Fruit fly (Drosophila melanogaster) Kc167 (cell line): ENCODE data around the gene CG12290.

Experiments used
- Sin3A ChIP-seq: fragments of >200 bp; optimal IDR thresholded peaks from 2 replicates; lab custom pipeline; 2018; ENCODE audit warnings: missing external identifiers
- h ChIP-seq: fragments of >200 bp; optimal IDR thresholded peaks from 3 replicates; lab custom pipeline; 2018; ENCODE audit warnings: missing external identifiers
- psq ChIP-seq: fragments of >200 bp; optimal IDR thresholded peaks from 2 replicates; lab custom pipeline; 2017; ENCODE audit warnings: missing external identifiers
- ttk ChIP-seq: sonication (Bioruptor generic); optimal IDR thresholded peaks from 2 replicates; lab custom pipeline; 2017; ENCODE audit warnings: missing external identifiers

dm6 chr3R:26194933-26195452 is 35.1 kb upstream of the CG12290 start:
- no peak for TF ChIP-seq ttk (lab: Kevin White, UChicago)
- TF ChIP-seq psq (lab: Kevin White, UChicago), result no peak
- TF ChIP-seq Sin3A (lab: Kevin White, UChicago), result no peak
- no peak for TF ChIP-seq h (lab: Kevin White, UChicago)
